Worm (Caenorhabditis elegans): Measurements from ENCODE around the gene F36H1.11.
A peak's percentile ranks its signal among the peaks of the same experiment; 100 is the strongest.

The F36H1.11 gene

DNA sequence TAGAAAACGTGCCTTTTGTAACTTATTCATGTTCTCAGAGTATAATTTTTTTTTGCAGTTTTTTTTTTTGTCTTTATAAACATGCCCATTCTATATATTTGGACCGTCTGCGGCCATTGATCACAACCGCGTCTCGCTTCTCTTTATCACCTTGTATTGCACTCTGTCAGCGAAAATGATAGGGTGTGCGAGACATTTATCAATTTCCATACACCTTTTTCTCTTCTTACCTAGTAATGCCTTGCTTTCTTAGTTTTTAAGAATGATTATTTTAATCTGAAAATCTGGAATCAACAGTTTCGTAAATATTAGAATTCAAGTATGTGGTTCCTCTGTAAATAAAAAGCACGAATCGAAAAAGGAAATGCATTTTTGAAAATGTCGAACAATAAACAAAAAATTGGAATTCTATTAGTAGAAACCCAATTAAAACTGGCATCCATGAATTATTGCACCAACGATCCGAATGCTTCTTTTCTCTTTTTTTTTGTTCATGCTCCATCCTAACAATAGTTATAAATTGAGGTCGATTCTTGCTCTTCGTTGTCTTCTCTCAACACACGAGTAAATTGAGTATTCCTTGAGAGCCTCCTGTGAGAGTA is 11.8 kb upstream of the F36H1.11 start:
- TF ChIP-seq zip-4 (GFP tag; optimal IDR thresholded peaks at IDR 0.05) (no peak), ceh-90 (tag; optimal IDR thresholded peaks at IDR 0.05) (no peak), unc-130 (tag; optimal IDR thresholded peaks at IDR 0.05) (no peak), nhr-84 (tag; optimal IDR thresholded peaks at IDR 0.05) (no peak), lin-15B (tag; optimal IDR thresholded peaks at IDR 0.05) (no peak), snu-23 (GFP tag; optimal IDR thresholded peaks at IDR 0.05) (no peak), nhr-12 (tag; optimal IDR thresholded peaks at IDR 0.05) (no peak), nhr-90 (tag; optimal IDR thresholded peaks at IDR 0.05; ENCODE audit: poor library complexity) (peak; percentile 17), lin-39 (tag; optimal IDR thresholded peaks at IDR 0.05) (no peak), nhr-47 (tag; optimal IDR thresholded peaks at IDR 0.05) (no peak), nhr-71 (tag; optimal IDR thresholded peaks at IDR 0.05) (peak; percentile 9), efl-1 (optimal IDR thresholded peaks at IDR 0.05) (no peak), efl-1 (GFP tag; optimal IDR thresholded peaks at IDR 0.05 in 1 of 2) (peak in 1 of 2 experiments; percentile 32), sox-4 (tag; optimal IDR thresholded peaks at IDR 0.05) (no peak), unc-98 (GFP tag; IDR thresholded peaks at IDR 0.05) (no peak), mep-1 (tag; optimal IDR thresholded peaks at IDR 0.05) (no peak), vab-15 (tag; optimal IDR thresholded peaks at IDR 0.05) (no peak), irx-1 (tag; optimal IDR thresholded peaks at IDR 0.05) (no peak), zag-1 (tag; optimal IDR thresholded peaks at IDR 0.05) (peak; percentile 76), hlh-4 (tag; optimal IDR thresholded peaks at IDR 0.05) (no peak), tbx-2 (tag; optimal IDR thresholded peaks at IDR 0.05) (no peak), mdl-1 (tag; optimal IDR thresholded peaks at IDR 0.05) (no peak), elt-2 (tag; optimal IDR thresholded peaks at IDR 0.05) (peak; percentile 12), blmp-1 (tag; optimal IDR thresholded peaks at IDR 0.05) (no peak), aly-2 (tag; optimal IDR thresholded peaks at IDR 0.05) (no peak), pqm-1 (tag; optimal IDR thresholded peaks at IDR 0.05) (no peak), dsc-1 (tag; optimal IDR thresholded peaks at IDR 0.05) (no peak), nhr-76 (tag; optimal IDR thresholded peaks at IDR 0.05) (no peak), lin-14 (GFP tag; optimal IDR thresholded peaks at IDR 0.05) (no peak)

DNA sequence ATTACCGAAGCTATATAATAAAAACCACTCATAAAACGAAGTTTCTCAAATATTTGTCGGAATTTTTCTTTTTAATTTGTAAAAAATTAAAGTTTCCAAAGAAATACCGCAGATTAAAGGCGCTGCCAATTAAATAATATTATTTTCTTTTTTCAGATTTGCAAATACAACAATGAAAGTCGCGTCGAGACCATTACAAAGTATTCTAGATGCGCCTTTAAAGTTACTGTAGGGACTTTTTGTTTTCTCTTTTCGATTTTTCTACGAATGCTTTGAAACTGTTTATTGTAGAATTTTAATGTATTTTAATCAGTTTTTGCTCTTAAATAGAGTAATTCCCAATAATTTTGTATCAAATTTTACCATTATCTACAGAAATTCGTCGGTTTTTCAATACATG is 10.8 kb upstream of the F36H1.11 start:
- TF ChIP-seq ceh-8 (GFP tag; optimal IDR thresholded peaks at IDR 0.05) (no peak), rnt-1 (tag; optimal IDR thresholded peaks at IDR 0.05) (no peak), fos-1 (tag; optimal IDR thresholded peaks at IDR 0.05) (no peak), sox-4 (tag; optimal IDR thresholded peaks at IDR 0.05) (no peak), fkh-8 (tag; optimal IDR thresholded peaks at IDR 0.05) (no peak), Y116A8C.19 (tag; optimal IDR thresholded peaks at IDR 0.05; ENCODE audit: borderline replicate concordance) (no peak), unc-86 (tag; optimal IDR thresholded peaks at IDR 0.05) (no peak), hpl-2 (GFP tag; optimal IDR thresholded peaks at IDR 0.05) (no peak), F16B12.6 (tag; optimal IDR thresholded peaks at IDR 0.05) (no peak), zag-1 (tag; optimal IDR thresholded peaks at IDR 0.05) (no peak), ceh-88 (GFP tag; IDR thresholded peaks at IDR 0.05) (no peak), C34B4.2 (tag; optimal IDR thresholded peaks at IDR 0.05) (no peak)

DNA sequence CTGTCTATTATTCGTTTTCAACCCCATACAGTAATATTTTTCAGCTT is 10.5 kb upstream of the F36H1.11 start, which contains the start of gene kdin-1:
Gene kdin-1 (plus strand): TSS at position 38 of the 47 bp plus-strand sequence.
- TF ChIP-seq egl-27 (tag; optimal IDR thresholded peaks at IDR 0.05) (no peak), sptf-1 (tag; optimal IDR thresholded peaks at IDR 0.05) (no peak), nhr-237 (tag; optimal IDR thresholded peaks at IDR 0.05) (no peak), jun-1 (tag; optimal IDR thresholded peaks at IDR 0.05) (no peak), mef-2 (tag; optimal IDR thresholded peaks at IDR 0.05) (no peak), ets-5 (GFP tag; IDR thresholded peaks at IDR 0.05) (no peak), nhr-20 (tag; optimal IDR thresholded peaks at IDR 0.05) (no peak), ceh-88 (GFP tag; IDR thresholded peaks at IDR 0.05) (no peak), lin-35 (GFP tag; optimal IDR thresholded peaks at IDR 0.05) (no peak), skn-1 (tag; optimal IDR thresholded peaks at IDR 0.05) (no peak), zip-4 (GFP tag; optimal IDR thresholded peaks at IDR 0.05) (no peak), aha-1 (tag; optimal IDR thresholded peaks at IDR 0.05) (no peak), C34B4.2 (tag; optimal IDR thresholded peaks at IDR 0.05) (no peak), alr-1 (tag; optimal IDR thresholded peaks at IDR 0.05; ENCODE audit: borderline replicate concordance) (no peak), aly-2 (tag; optimal IDR thresholded peaks at IDR 0.05) (no peak), tlp-1 (tag; optimal IDR thresholded peaks at IDR 0.05) (no peak), pag-3 (tag; optimal IDR thresholded peaks at IDR 0.05; ENCODE audit: borderline replicate concordance, insufficient read depth) (no peak), dpl-1 (GFP tag; optimal IDR thresholded peaks at IDR 0.05) (no peak), sup-37 (GFP tag; optimal IDR thresholded peaks at IDR 0.05) (no peak)

All from whole organism, L1 larva.